Fruit fly (Drosophila melanogaster) whole organism, embryonic: ENCODE data around the gene Bdp1.

Source experiments
- Abd-B ChIP-seq: fragments of 200-800 bp; sonication (Bioruptor generic); optimal IDR thresholded peaks from 2 replicates; lab custom pipeline; 2018; ENCODE audit warnings: missing biosample characterization, mild to moderate bottlenecking, missing genetic modification characterization, moderate library complexity
- Asciz ChIP-seq: fragments of 200-800 bp; sonication (Bioruptor generic); optimal IDR thresholded peaks from 2 replicates; lab custom pipeline; 2017; ENCODE audit warnings: missing biosample characterization, mild to moderate bottlenecking, missing genetic modification characterization, missing genetic modification reagents
- Atf3 ChIP-seq: fragments of 200-800 bp; sonication (Bioruptor generic); optimal IDR thresholded peaks from 3 replicates; lab custom pipeline; 2016; ENCODE audit warnings: missing biosample characterization, missing genetic modification characterization
- CG11504 ChIP-seq: fragments of 200-800 bp; sonication (Bioruptor generic); optimal IDR thresholded peaks from 3 replicates; lab custom pipeline; 2019; ENCODE audit warnings: missing biosample characterization, mild to moderate bottlenecking, missing genetic modification characterization, moderate library complexity
- CG12299 ChIP-seq: fragments of 200-800 bp; sonication (Bioruptor generic); optimal IDR thresholded peaks from 2 replicates; lab custom pipeline; 2018; ENCODE audit warnings: missing biosample characterization, mild to moderate bottlenecking, missing genetic modification characterization
- CG13123 ChIP-seq: fragments of 200-800 bp; sonication (Bioruptor generic); optimal IDR thresholded peaks from 2 replicates; lab custom pipeline; 2016; ENCODE audit warnings: missing biosample characterization, missing genetic modification characterization
- CG15514 ChIP-seq: fragments of 200-800 bp; sonication (Bioruptor generic); optimal IDR thresholded peaks from 3 replicates; lab custom pipeline; 2017; ENCODE audit warnings: missing biosample characterization, missing genetic modification characterization, mild to moderate bottlenecking, moderate library complexity, missing genetic modification reagents
- CG16815 ChIP-seq: fragments of 200-800 bp; sonication (Bioruptor generic); optimal IDR thresholded peaks from 3 replicates; lab custom pipeline; 2017; ENCODE audit warnings: missing biosample characterization, mild to moderate bottlenecking, missing genetic modification characterization
- CG2202 ChIP-seq: fragments of 200-800 bp; sonication (Bioruptor generic); optimal IDR thresholded peaks from 2 replicates; lab custom pipeline; 2018; ENCODE audit warnings: missing biosample characterization, mild to moderate bottlenecking, missing genetic modification characterization
- CG30403 ChIP-seq: fragments of 200-800 bp; sonication (Bioruptor generic); optimal IDR thresholded peaks from 3 replicates; lab custom pipeline; 2016; ENCODE audit warnings: missing biosample characterization, missing genetic modification characterization
- CG34422 ChIP-seq: fragments of 200-800 bp; sonication (Bioruptor generic); IDR thresholded peaks from 3 replicates; pipeline ENCODE4 v1.3.6; 2022; ENCODE audit warnings: missing biosample characterization, missing genetic modification characterization
- CG4707 ChIP-seq: fragments of 200-800 bp; sonication (Bioruptor generic); optimal IDR thresholded peaks from 2 replicates; lab custom pipeline; 2018; ENCODE audit warnings: missing biosample characterization, mild to moderate bottlenecking, missing genetic modification characterization, moderate library complexity
- CG6791 ChIP-seq: fragments of 200-800 bp; sonication (Bioruptor generic); IDR thresholded peaks from 3 replicates; pipeline ENCODE4 v1.3.6; 2022; ENCODE audit warnings: missing biosample characterization, missing genetic modification characterization; ENCODE audit not compliant: partially characterized antibody
- CG8924 ChIP-seq: fragments of 200-800 bp; optimal IDR thresholded peaks from 3 replicates; lab custom pipeline; 2019; ENCODE audit warnings: missing biosample characterization, mild to moderate bottlenecking, missing genetic modification characterization, moderate library complexity
- CG9215 ChIP-seq: fragments of 200-800 bp; sonication (Bioruptor generic); IDR thresholded peaks from 2 replicates; pipeline ENCODE4 v1.3.6; 2022; ENCODE audit warnings: missing biosample characterization, missing genetic modification characterization
- CG9609 ChIP-seq: fragments of 200-800 bp; sonication (Bioruptor generic); optimal IDR thresholded peaks from 3 replicates; lab custom pipeline; 2016; ENCODE audit warnings: missing biosample characterization, missing genetic modification characterization
- Deaf1 ChIP-seq: fragments of 200-800 bp; optimal IDR thresholded peaks from 3 replicates; lab custom pipeline; 2019; ENCODE audit warnings: missing biosample characterization, mild to moderate bottlenecking, missing genetic modification characterization, moderate library complexity
- Fer2 ChIP-seq: fragments of 200-800 bp; sonication (Bioruptor generic); optimal IDR thresholded peaks from 2 replicates; lab custom pipeline; 2018; ENCODE audit warnings: missing biosample characterization, mild to moderate bottlenecking, missing genetic modification characterization, moderate library complexity
- Hmr ChIP-seq: fragments of 200-800 bp; sonication (Bioruptor generic); optimal IDR thresholded peaks from 3 replicates; lab custom pipeline; 2017; ENCODE audit warnings: mild to moderate bottlenecking, missing biosample characterization, missing genetic modification reagents, missing genetic modification characterization
- Hr78 ChIP-seq, 2 experiments: fragments of 200-800 bp in 1 of 2; fragments of >200 bp in 1 of 2; sonication (Bioruptor generic) in 1 of 2; optimal IDR thresholded peaks; 2 replicates each; lab custom pipeline; 2017 to 2019; ENCODE audit warnings: missing biosample characterization in 2 of 2, missing genetic modification characterization in 2 of 2, mild to moderate bottlenecking in 1 of 2, moderate library complexity in 1 of 2
- MTF-1 ChIP-seq: fragments of 200-800 bp; sonication (Bioruptor generic); optimal IDR thresholded peaks from 2 replicates; lab custom pipeline; 2018; ENCODE audit warnings: missing biosample characterization, mild to moderate bottlenecking, missing genetic modification characterization, borderline replicate concordance
- NK7.1 ChIP-seq: fragments of 200-800 bp; sonication (Bioruptor generic); optimal IDR thresholded peaks from 3 replicates; lab custom pipeline; 2016; ENCODE audit warnings: missing biosample characterization, missing genetic modification characterization
- Sin3A ChIP-seq: fragments of >200 bp; optimal IDR thresholded peaks from 2 replicates; lab custom pipeline; 2018
- Ssrp ChIP-seq: fragments of 200-800 bp; sonication (Bioruptor generic); optimal IDR thresholded peaks from 2 replicates; lab custom pipeline; 2018; ENCODE audit warnings: missing biosample characterization, mild to moderate bottlenecking, missing genetic modification characterization, moderate library complexity
- Taf1 ChIP-seq: fragments of 200-800 bp; sonication (Bioruptor generic); IDR thresholded peaks from 2 replicates; pipeline ENCODE4 v1.3.6; 2022; ENCODE audit warnings: missing biosample characterization, missing genetic modification characterization
- amos ChIP-seq: fragments of 200-800 bp; sonication (Bioruptor generic); IDR thresholded peaks from 2 replicates; pipeline ENCODE4 v1.3.6; 2022; ENCODE audit warnings: missing biosample characterization, missing genetic modification characterization; ENCODE audit not compliant: partially characterized antibody
- ase ChIP-seq: fragments of 200-800 bp; sonication (Bioruptor generic); IDR thresholded peaks from 3 replicates; pipeline ENCODE4 v1.3.6; 2022; ENCODE audit warnings: missing biosample characterization, missing genetic modification characterization
- bigmax ChIP-seq: fragments of 200-800 bp; sonication (Bioruptor generic); optimal IDR thresholded peaks from 2 replicates; lab custom pipeline; 2018; ENCODE audit warnings: missing biosample characterization, mild to moderate bottlenecking, missing genetic modification characterization
- btn ChIP-seq: fragments of 200-800 bp; sonication (Bioruptor generic); optimal IDR thresholded peaks from 2 replicates; lab custom pipeline; 2016; ENCODE audit warnings: missing biosample characterization, missing genetic modification characterization
- cato ChIP-seq: fragments of 200-800 bp; sonication (Bioruptor generic); optimal IDR thresholded peaks from 2 replicates; lab custom pipeline; 2016; ENCODE audit warnings: missing biosample characterization, missing genetic modification characterization, borderline replicate concordance
- dmrt11E ChIP-seq: fragments of 200-800 bp; sonication (Bioruptor generic); optimal IDR thresholded peaks from 3 replicates; lab custom pipeline; 2018; ENCODE audit warnings: missing biosample characterization, mild to moderate bottlenecking, missing genetic modification characterization, moderate library complexity
- ewg ChIP-seq: fragments of 200-800 bp; sonication (Bioruptor generic); optimal IDR thresholded peaks from 3 replicates; lab custom pipeline; 2017; ENCODE audit warnings: mild to moderate bottlenecking, missing biosample characterization, missing genetic modification reagents, missing genetic modification characterization
- exex ChIP-seq: fragments of 200-800 bp; sonication (Bioruptor generic); optimal IDR thresholded peaks from 4 replicates; lab custom pipeline; 2018; ENCODE audit warnings: missing biosample characterization, mild to moderate bottlenecking, missing genetic modification characterization, moderate library complexity
- hb ChIP-seq: fragments of 200-800 bp; sonication (Bioruptor generic); IDR thresholded peaks from 3 replicates; pipeline ENCODE4 v1.3.6; 2022; ENCODE audit warnings: missing biosample characterization, missing genetic modification characterization; ENCODE audit not compliant: partially characterized antibody
- hkb ChIP-seq, 2 experiments: fragments of 200-800 bp in 1 of 2; fragments of >200 bp in 1 of 2; sonication (Bioruptor generic) in 1 of 2; IDR thresholded peaks in 1 of 2; optimal IDR thresholded peaks in 1 of 2; 2 replicates each; pipeline versions ENCODE4 v1.3.6 to Lab custom; 2017 to 2022; ENCODE audit warnings: missing biosample characterization in 1 of 2, missing genetic modification characterization in 1 of 2
- ind ChIP-seq: fragments of 200-800 bp; sonication (Bioruptor generic); optimal IDR thresholded peaks from 3 replicates; lab custom pipeline; 2016; ENCODE audit warnings: missing biosample characterization, missing genetic modification characterization
- jumu ChIP-seq: fragments of 200-800 bp; sonication (Bioruptor generic); optimal IDR thresholded peaks from 3 replicates; lab custom pipeline; 2016; ENCODE audit warnings: missing biosample characterization, missing genetic modification characterization
- lola ChIP-seq, 3 experiments: fragments of >200 bp in 2 of 3; fragments of 200-800 bp in 1 of 3; sonication (Bioruptor generic) in 1 of 3; optimal IDR thresholded peaks; 2 replicates each; lab custom pipeline; 2017 to 2019; ENCODE audit warnings: missing biosample characterization in 3 of 3, missing genetic modification characterization in 3 of 3, mild to moderate bottlenecking in 1 of 3, moderate library complexity in 1 of 3
- nerfin-1 ChIP-seq: fragments of 200-800 bp; sonication (Bioruptor generic); optimal IDR thresholded peaks from 3 replicates; lab custom pipeline; 2019; ENCODE audit warnings: missing biosample characterization, mild to moderate bottlenecking, missing genetic modification characterization, moderate library complexity
- oc ChIP-seq: fragments of 200-800 bp; sonication (Bioruptor generic); optimal IDR thresholded peaks from 2 replicates; lab custom pipeline; 2018; ENCODE audit warnings: missing biosample characterization, mild to moderate bottlenecking, missing genetic modification characterization, moderate library complexity
- pnt ChIP-seq: fragments of 200-800 bp; sonication (Bioruptor generic); optimal IDR thresholded peaks from 3 replicates; lab custom pipeline; 2016; ENCODE audit warnings: missing biosample characterization, missing genetic modification characterization
- psq ChIP-seq: fragments of 200-800 bp; sonication (Bioruptor generic); optimal IDR thresholded peaks from 2 replicates; lab custom pipeline; 2017; ENCODE audit warnings: missing biosample characterization, missing genetic modification characterization
- repo ChIP-seq: fragments of 200-800 bp; sonication (Bioruptor generic); optimal IDR thresholded peaks from 2 replicates; lab custom pipeline; 2016; ENCODE audit warnings: missing biosample characterization, missing genetic modification characterization
- run ChIP-seq: fragments of 200-800 bp; sonication (Bioruptor generic); optimal IDR thresholded peaks from 3 replicates; lab custom pipeline; 2018; ENCODE audit warnings: missing biosample characterization, mild to moderate bottlenecking, missing genetic modification characterization
- sens ChIP-seq: fragments of 200-800 bp; sonication (Bioruptor generic); peaks from one replicate; lab custom pipeline; 2016; ENCODE audit warnings: missing biosample characterization, missing genetic modification characterization
- sens-2 ChIP-seq: fragments of 200-800 bp; sonication (Bioruptor generic); IDR thresholded peaks from 2 replicates; pipeline ENCODE4 v1.3.6; 2022; ENCODE audit warnings: missing biosample characterization, missing genetic modification characterization
- slbo ChIP-seq: fragments of 200-800 bp; sonication (Bioruptor generic); IDR thresholded peaks from 2 replicates; pipeline ENCODE4 v1.3.6; 2022; ENCODE audit warnings: missing biosample characterization, missing genetic modification characterization
- toy ChIP-seq: fragments of 200-800 bp; sonication (Bioruptor generic); IDR thresholded peaks from 2 replicates; pipeline ENCODE4 v1.3.6; 2022; ENCODE audit warnings: missing biosample characterization, missing genetic modification characterization
- tx ChIP-seq: fragments of 200-800 bp; sonication (Bioruptor generic); optimal IDR thresholded peaks from 2 replicates; lab custom pipeline; 2016; ENCODE audit warnings: missing biosample characterization, missing genetic modification characterization

The Bdp1 gene

DNA sequence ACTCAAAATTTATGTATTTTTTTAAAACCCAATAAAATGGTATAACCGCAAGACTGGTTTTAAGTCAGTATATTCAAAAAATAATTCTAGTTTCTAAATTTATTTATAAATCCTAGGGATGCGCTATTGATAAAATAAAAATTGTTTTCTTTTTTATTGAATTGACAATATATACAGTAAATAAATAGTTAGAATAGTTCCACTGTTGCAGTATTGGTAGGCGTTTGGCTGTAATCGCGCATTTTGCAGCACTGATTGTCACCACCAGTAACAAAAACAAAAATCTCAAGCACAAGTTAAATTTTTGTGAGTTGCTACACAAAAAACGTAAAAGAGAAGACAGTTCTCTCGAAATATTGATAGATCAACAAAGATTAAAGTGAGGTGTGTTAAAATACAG lies 4.8 kb downstream of the Bdp1 start, which contains the start of gene CG31855 (continued):
- peak; percentile 53 for TF ChIP-seq CG2202
- peak; percentile 63 for TF ChIP-seq Ssrp
- TF ChIP-seq CG11504 (tag; lab: Kevin White, UChicago), result peak; percentile 80
- peak; percentile 61 for TF ChIP-seq sens-2
- TF ChIP-seq oc (tag; lab: Kevin White, UChicago), result no peak
- peak; percentile 66 for TF ChIP-seq CG9215 (GFP tag; lab: Robert Waterston, UW)
- TF ChIP-seq cato, result peak; percentile 47
- TF ChIP-seq btn (GFP tag; lab: Kevin White, UChicago), result no peak
- peak; percentile 90 for TF ChIP-seq CG30403
- TF ChIP-seq Atf3 (GFP tag; lab: Kevin White, UChicago), result peak; percentile 11
- peak; percentile 86 for TF ChIP-seq ase (GFP tag; lab: Robert Waterston, UW)
- peak; percentile 82 for TF ChIP-seq CG15514 (GFP tag; lab: Kevin White, UChicago)
- TF ChIP-seq hkb (optimal IDR thresholded peaks at IDR 0.05; lab: Kevin White, UChicago), result no peak
- peak; percentile 79 for TF ChIP-seq hkb (GFP tag; IDR thresholded peaks at IDR 0.05; lab: Robert Waterston, UW)
- peak; percentile 82 for TF ChIP-seq CG13123 (GFP tag; lab: Kevin White, UChicago)
- no peak for TF ChIP-seq Sin3A (lab: Kevin White, UChicago)
- peak; percentile 95 for TF ChIP-seq slbo (GFP tag; lab: Robert Waterston, UW)
- peak; percentile 79 for TF ChIP-seq Fer2 (tag; lab: Kevin White, UChicago)
- TF ChIP-seq Hr78 (GFP tag; optimal IDR thresholded peaks at IDR 0.05; lab: Kevin White, UChicago), result no peak
- TF ChIP-seq pnt (GFP tag; lab: Kevin White, UChicago), result peak; percentile 47
- TF ChIP-seq CG12299 (tag; lab: Kevin White, UChicago), result peak; percentile 78
- TF ChIP-seq CG4707, result peak; percentile 91
- peak; percentile 71 for TF ChIP-seq Asciz (GFP tag; lab: Kevin White, UChicago)
- no peak; the same call in 1 of the 2 replicates for TF ChIP-seq amos (GFP tag; lab: Robert Waterston, UW)
- TF ChIP-seq ind (GFP tag; lab: Kevin White, UChicago), result peak; percentile 87
- peak in 1 of 3 experiments; percentile 58 for TF ChIP-seq lola (GFP tag; optimal IDR thresholded peaks at IDR 0.05; lab: Kevin White, UChicago)
- TF ChIP-seq psq (GFP tag; lab: Kevin White, UChicago), result peak; percentile 7
- no peak for TF ChIP-seq hb (GFP tag; lab: Robert Waterston, UW)
- TF ChIP-seq Abd-B, result peak; percentile 30
- TF ChIP-seq Taf1 (GFP tag; lab: Robert Waterston, UW), result peak; percentile 77
- TF ChIP-seq tx (GFP tag; lab: Kevin White, UChicago), result peak; percentile 68
- peak; percentile 96 for TF ChIP-seq sens
- no peak for TF ChIP-seq toy (GFP tag; lab: Robert Waterston, UW)
- TF ChIP-seq CG34422 (GFP tag; lab: Robert Waterston, UW), result peak; percentile 87
- no peak for TF ChIP-seq bigmax (GFP tag; lab: Kevin White, UChicago)
- TF ChIP-seq NK7.1, result no peak
- no peak for TF ChIP-seq exex (tag; lab: Kevin White, UChicago)
- peak; percentile 82 for TF ChIP-seq CG8924 (tag; lab: Kevin White, UChicago)
- peak; percentile 69 for TF ChIP-seq MTF-1 (GFP tag; lab: Kevin White, UChicago)
- TF ChIP-seq dmrt11E (tag; lab: Kevin White, UChicago), result peak; percentile 71
- peak; percentile 63 for TF ChIP-seq CG16815
- TF ChIP-seq CG9609 (GFP tag; lab: Kevin White, UChicago), result peak; percentile 69
- TF ChIP-seq jumu (GFP tag; lab: Kevin White, UChicago), result peak; percentile 62
- 0 out of 3 replicates have a peak, but pooled peaks have one; percentile 16 for TF ChIP-seq CG6791 (GFP tag; lab: Robert Waterston, UW)
- TF ChIP-seq Hmr (GFP tag; lab: Kevin White, UChicago), result peak; percentile 85
- TF ChIP-seq run (tag; lab: Kevin White, UChicago), result peak; percentile 41
- peak; percentile 63 for TF ChIP-seq nerfin-1
- no peak for TF ChIP-seq repo (GFP tag; lab: Kevin White, UChicago)
- TF ChIP-seq Deaf1 (tag; lab: Kevin White, UChicago), result peak; percentile 52
- TF ChIP-seq ewg, result peak; percentile 68
